Fruit fly (Drosophila melanogaster): ENCODE results near the gene Pxn.

Gene Pxn

dm6 chr3L:2578315-2578714 lies 51.5 kb downstream of the Pxn start:
- TF ChIP-seq Myc (optimal IDR thresholded peaks at IDR 0.05) (no peak), psq (optimal IDR thresholded peaks at IDR 0.05) (no peak), insv (optimal IDR thresholded peaks at IDR 0.05) (no peak), Sin3A (optimal IDR thresholded peaks at IDR 0.05) (no peak), ttk (optimal IDR thresholded peaks at IDR 0.05) (no peak), h (optimal IDR thresholded peaks at IDR 0.05) (no peak)

DNA sequence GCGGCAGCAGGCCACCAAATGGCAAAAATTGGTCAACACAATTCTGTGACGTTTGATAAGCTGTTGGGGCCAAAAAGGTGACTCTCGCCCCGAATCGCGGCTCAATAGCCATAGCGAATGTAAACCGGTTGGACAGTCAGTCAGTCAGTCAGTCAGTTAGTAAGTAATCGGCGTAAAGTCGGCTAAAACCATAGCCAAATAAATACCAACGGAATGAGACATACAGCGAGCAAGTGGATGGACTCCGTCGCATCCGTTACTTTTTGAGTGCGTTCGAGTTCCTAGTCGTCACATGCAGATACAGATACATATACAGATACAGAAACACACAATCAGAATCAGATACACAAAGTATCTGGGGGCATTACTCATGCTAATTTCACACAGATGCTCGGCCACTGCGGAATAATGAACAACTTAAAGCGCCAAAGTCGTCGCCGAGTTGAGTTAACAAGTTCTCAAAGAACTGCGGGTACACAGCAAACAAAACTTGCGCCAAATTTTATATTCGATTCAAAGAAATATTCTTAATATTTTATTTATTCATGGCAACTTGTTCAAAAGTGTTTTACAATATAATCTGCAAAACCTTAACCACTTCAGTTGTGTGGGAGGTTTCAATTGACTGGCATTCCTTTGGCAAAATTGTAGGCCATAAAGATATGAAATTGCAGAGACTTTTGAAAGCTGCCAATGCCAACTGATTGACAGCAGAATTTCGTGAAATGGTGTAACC lies 52.6 kb downstream of the Pxn start:
- TF ChIP-seq insv (optimal IDR thresholded peaks at IDR 0.05) (no peak), h (optimal IDR thresholded peaks at IDR 0.05) (no peak), psq (optimal IDR thresholded peaks at IDR 0.05) (no peak), ttk (optimal IDR thresholded peaks at IDR 0.05) (no peak), Sin3A (optimal IDR thresholded peaks at IDR 0.05) (no peak), Myc (optimal IDR thresholded peaks at IDR 0.05) (no peak)

dm6 chr3L:2575240-2575639 lies 54.6 kb downstream of the Pxn start:
- TF ChIP-seq h (optimal IDR thresholded peaks at IDR 0.05) (no peak), psq (optimal IDR thresholded peaks at IDR 0.05) (no peak), insv (optimal IDR thresholded peaks at IDR 0.05) (no peak), Sin3A (optimal IDR thresholded peaks at IDR 0.05) (no peak), Myc (optimal IDR thresholded peaks at IDR 0.05) (no peak), ttk (optimal IDR thresholded peaks at IDR 0.05) (no peak)

DNA sequence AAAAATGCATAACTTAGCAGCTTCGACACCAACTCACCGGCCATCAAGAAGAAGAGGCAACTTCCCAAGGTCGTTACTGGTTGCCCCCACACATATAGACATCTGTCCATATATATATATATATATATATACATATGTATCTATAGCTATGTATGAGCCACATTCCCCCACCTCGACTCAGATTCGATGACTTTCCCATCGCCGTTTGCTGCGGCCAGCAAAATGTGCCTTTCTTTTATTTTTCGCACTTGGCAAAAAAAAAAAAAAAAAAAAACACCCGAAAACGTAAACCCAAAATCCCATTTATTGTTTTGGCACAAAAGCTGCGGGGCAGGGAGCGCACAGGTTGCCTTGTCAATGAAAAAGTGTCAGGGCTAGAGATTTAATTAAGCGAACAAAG lies 55.1 kb downstream of the Pxn start:
- TF ChIP-seq ttk (optimal IDR thresholded peaks at IDR 0.05) = no peak
- no peak for TF ChIP-seq insv (optimal IDR thresholded peaks at IDR 0.05)
- TF ChIP-seq psq (optimal IDR thresholded peaks at IDR 0.05) = no peak
- TF ChIP-seq h (optimal IDR thresholded peaks at IDR 0.05) = no peak
- no peak for TF ChIP-seq Sin3A (optimal IDR thresholded peaks at IDR 0.05)
- no peak for TF ChIP-seq Myc (optimal IDR thresholded peaks at IDR 0.05)

- TF ChIP-seq ttk (optimal IDR thresholded peaks at IDR 0.05) = no peak
- no peak for TF ChIP-seq Sin3A (optimal IDR thresholded peaks at IDR 0.05)
- no peak for TF ChIP-seq Myc (optimal IDR thresholded peaks at IDR 0.05)
- TF ChIP-seq psq (optimal IDR thresholded peaks at IDR 0.05) = no peak
- no peak for TF ChIP-seq h (optimal IDR thresholded peaks at IDR 0.05)
- no peak for TF ChIP-seq insv (optimal IDR thresholded peaks at IDR 0.05)
These were observed 56.8 kb downstream of the Pxn start for dm6 chr3L:2572907-2573591.

DNA sequence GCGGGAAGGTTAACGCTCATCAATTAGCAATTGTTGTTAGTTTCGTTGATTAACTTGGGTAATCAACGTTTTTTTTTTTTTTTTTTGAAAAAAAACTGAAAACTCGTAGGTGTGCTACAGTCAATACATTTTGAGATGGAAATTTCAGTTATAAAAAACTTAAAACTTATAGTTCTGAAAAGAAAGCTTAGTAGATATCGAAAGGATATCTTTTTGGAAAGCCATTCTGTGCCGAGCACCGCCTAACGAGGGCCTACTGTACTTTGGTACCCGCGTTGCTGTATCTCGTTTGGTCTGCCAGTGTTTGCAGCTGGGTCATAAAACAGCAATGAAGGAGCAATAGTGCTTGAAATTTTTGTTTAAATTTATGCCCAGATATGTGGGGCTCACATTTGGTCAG lies 57.9 kb downstream of the Pxn start:
- TF ChIP-seq ttk (optimal IDR thresholded peaks at IDR 0.05) (no peak), h (optimal IDR thresholded peaks at IDR 0.05) (no peak), insv (optimal IDR thresholded peaks at IDR 0.05) (no peak), Myc (optimal IDR thresholded peaks at IDR 0.05) (no peak), Sin3A (optimal IDR thresholded peaks at IDR 0.05) (no peak), psq (optimal IDR thresholded peaks at IDR 0.05) (no peak)

DNA sequence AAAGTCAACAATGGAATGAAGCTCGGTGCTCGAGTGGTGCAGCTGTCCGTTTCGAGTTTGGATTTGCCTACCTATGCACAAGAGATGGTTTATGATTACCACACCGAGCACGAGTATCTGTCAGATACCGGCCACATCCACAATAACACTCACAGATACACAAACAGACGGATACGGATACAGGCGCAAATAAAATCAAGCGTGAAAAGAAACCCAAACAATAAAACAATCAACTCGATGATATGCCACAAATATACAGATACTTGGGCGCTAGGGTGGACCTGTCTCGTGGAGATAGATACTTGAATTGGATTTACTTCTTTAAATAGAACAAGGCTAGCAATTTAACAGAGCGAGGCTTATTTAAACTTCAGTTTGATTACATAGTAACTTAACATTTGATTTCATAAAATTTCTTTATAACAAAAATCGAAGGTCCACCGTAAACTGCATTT lies 59.6 kb downstream of the Pxn start:
- no peak for TF ChIP-seq Sin3A (optimal IDR thresholded peaks at IDR 0.05)
- no peak for TF ChIP-seq Myc (optimal IDR thresholded peaks at IDR 0.05)

- TF ChIP-seq ttk (optimal IDR thresholded peaks at IDR 0.05) (no peak), Myc (optimal IDR thresholded peaks at IDR 0.05) (no peak), h (optimal IDR thresholded peaks at IDR 0.05) (no peak), insv (optimal IDR thresholded peaks at IDR 0.05) (no peak), psq (optimal IDR thresholded peaks at IDR 0.05) (no peak), Sin3A (optimal IDR thresholded peaks at IDR 0.05) (no peak)
These were observed 61.6 kb downstream of the Pxn start for dm6 chr3L:2568274-2568673.

- TF ChIP-seq h (optimal IDR thresholded peaks at IDR 0.05) (peak; percentile 10), insv (optimal IDR thresholded peaks at IDR 0.05) (peak; percentile 62), Sin3A (optimal IDR thresholded peaks at IDR 0.05) (no peak), psq (optimal IDR thresholded peaks at IDR 0.05) (no peak)
These were observed 62.7 kb downstream of the Pxn start for dm6 chr3L:2567050-2567609.

DNA sequence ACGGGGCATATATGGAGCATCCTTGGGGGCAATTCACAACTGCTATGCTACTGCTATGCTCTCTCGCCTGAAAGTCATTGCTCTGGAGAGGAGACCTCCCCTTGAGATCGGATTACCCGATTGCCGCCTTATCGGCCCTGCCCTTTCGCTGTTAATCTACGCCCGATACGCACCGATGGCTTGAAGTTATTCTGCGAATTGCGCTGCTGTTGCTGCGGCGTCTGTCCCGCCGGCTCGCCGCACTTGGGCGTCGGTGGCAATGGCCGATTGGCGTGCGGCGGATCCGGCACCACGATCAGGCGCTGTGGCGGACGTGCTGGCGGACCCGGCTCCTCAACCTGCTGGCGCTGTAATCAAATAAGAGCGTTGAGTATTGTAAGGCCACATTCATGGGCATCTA lies 63.8 kb downstream of the Pxn start:
- TF ChIP-seq Myc (optimal IDR thresholded peaks at IDR 0.05) (no peak), h (optimal IDR thresholded peaks at IDR 0.05) (no peak), Sin3A (optimal IDR thresholded peaks at IDR 0.05) (no peak), ttk (optimal IDR thresholded peaks at IDR 0.05) (no peak), insv (optimal IDR thresholded peaks at IDR 0.05) (no peak), psq (optimal IDR thresholded peaks at IDR 0.05) (no peak)

DNA sequence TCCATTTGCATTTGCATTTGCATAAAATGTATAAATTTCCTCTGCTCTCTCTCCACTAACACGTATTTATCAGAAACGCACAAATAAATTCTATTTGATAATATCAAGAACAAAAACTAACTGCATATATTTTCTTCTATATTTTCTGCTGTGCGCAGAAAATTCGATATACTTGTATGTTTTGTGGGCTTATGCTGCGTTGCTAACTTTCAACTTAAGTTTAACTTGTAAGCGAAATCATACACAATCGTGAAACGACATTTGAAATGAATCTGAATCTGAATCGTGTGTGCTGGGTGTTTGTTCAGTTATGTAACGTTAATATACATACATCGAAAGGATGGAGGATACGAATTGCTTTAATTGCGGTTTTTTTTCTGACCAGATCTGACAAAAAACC lies 74.2 kb downstream of the Pxn start:
- TF ChIP-seq Myc (optimal IDR thresholded peaks at IDR 0.05) = no peak
- no peak for TF ChIP-seq h (optimal IDR thresholded peaks at IDR 0.05)
- no peak for TF ChIP-seq psq (optimal IDR thresholded peaks at IDR 0.05)
- TF ChIP-seq ttk (optimal IDR thresholded peaks at IDR 0.05) = no peak

DNA sequence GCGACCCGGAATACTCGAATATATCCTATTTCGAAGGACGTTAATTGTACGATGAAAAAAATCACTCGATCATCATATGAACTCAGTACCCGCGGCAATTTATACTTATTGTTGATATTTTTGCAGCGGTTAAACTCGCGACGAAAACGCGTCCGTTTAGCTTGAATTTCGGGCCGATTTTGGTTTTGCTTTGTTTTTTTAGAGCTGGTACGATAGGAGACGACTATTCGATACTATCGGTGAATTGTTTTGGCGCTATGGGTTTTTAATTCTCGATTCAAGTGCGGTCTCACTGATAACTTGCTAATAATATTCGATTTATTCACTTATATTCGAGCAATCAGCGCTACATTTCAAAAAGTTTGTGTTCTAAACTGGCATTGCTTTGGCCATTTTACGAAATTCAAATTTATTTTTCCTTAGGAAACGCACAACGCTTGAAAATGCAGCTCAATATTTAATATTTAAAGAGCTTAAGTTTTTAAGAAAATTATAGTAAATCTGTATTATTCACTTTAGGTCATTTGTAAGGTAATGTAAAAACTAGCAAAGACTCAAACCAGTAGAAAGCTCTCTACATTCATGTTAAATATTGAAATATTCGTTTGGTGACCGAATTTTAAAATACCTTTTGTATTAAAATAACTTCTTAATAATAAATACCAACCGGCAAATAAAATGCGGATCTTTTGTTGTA lies 75.6 kb downstream of the Pxn start, which contains the start of gene Spn:
Gene Spn (minus strand): TSS at position 175 of the 697 bp plus-strand sequence.
- no peak for TF ChIP-seq ttk (optimal IDR thresholded peaks at IDR 0.05)
- peak; percentile 74 for TF ChIP-seq psq (optimal IDR thresholded peaks at IDR 0.05)
